Worm (Caenorhabditis elegans) whole organism, L4 larva: ENCODE measurements around the gene snf-3.

Experiments
- ama-1 ChIP-seq: fragments of 150-350 bp; optimal IDR thresholded peaks from 2 replicates; lab custom pipeline; 2014; ENCODE audit warnings: inconsistent platforms, mixed read lengths
- daf-19 ChIP-seq: fragments of 200-800 bp; sonication (Bioruptor generic); conservative IDR thresholded peaks from 2 replicates; pipeline ENCODE4 v1.3.6; 2022; ENCODE audit warnings: missing genetic modification characterization, missing compliant biosample characterization
- dmd-9 ChIP-seq: fragments of 200-800 bp; sonication (Bioruptor generic); IDR thresholded peaks from 2 replicates; pipeline ENCODE4 v1.3.6; 2022; ENCODE audit warnings: missing genetic modification reagents, missing genetic modification characterization, missing compliant biosample characterization
- fkh-10 ChIP-seq: fragments of 150-350 bp; optimal IDR thresholded peaks from 2 replicates; lab custom pipeline; 2014; ENCODE audit warnings: missing biosample characterization, missing genetic modification reagents, missing genetic modification characterization
- hif-1 ChIP-seq, 2 experiments: sonication (generic microtip); optimal IDR thresholded peaks; 2 replicates each; lab custom pipeline; 2016 to 2017; ENCODE audit warnings: missing compliant biosample characterization in 2 of 2, missing genetic modification characterization in 2 of 2, missing genetic modification reagents in 2 of 2, missing genotype in 2 of 2, mild to moderate bottlenecking in 1 of 2
- pha-4 ChIP-seq, 2 experiments: fragments of 150-350 bp in 1 of 2; fragments of 200-800 bp in 1 of 2; sonication (Bioruptor generic) in 1 of 2; IDR thresholded peaks in 1 of 2; optimal IDR thresholded peaks in 1 of 2; 2 replicates each; pipeline versions ENCODE4 v1.3.6 to Lab custom; 2014 to 2022; ENCODE audit warnings: missing genetic modification characterization in 2 of 2, missing genetic modification reagents in 2 of 2, missing biosample characterization in 1 of 2, missing compliant biosample characterization in 1 of 2
- pqm-1 ChIP-seq: sonication (generic microtip); optimal IDR thresholded peaks from 2 replicates; lab custom pipeline; 2017; ENCODE audit warnings: missing biosample characterization, missing genetic modification characterization
- unc-39 ChIP-seq: sonication (generic microtip); optimal IDR thresholded peaks from 2 replicates; lab custom pipeline; 2017; ENCODE audit warnings: missing biosample characterization, missing genetic modification characterization

- TF ChIP-seq ama-1 (lab: Kevin White, UChicago) (no peak), dmd-9 (GFP tag; lab: Robert Waterston, UW) (no peak), hif-1 (tag; optimal IDR thresholded peaks at IDR 0.05; lab: Kevin White, UChicago) (no peak), pha-4 (GFP tag; IDR thresholded peaks at IDR 0.05; lab: Robert Waterston, UW) (no peak), pha-4 (tag; optimal IDR thresholded peaks at IDR 0.05; lab: Kevin White, UChicago) (no peak), fkh-10 (no peak), pqm-1 (tag; lab: Kevin White, UChicago) (no peak), unc-39 (tag; lab: Kevin White, UChicago) (no peak), daf-19 (no peak)
These were observed 26.4 kb downstream of the snf-3 start, which contains the start of gene lips-13 for ce11 chrII:1117992-1118729.
